Worm (Caenorhabditis elegans) whole organism, L4 larva: ENCODE results near the gene nep-23.
A peak's percentile ranks its signal among the peaks of the same experiment; 100 is the strongest.

Experiments
- D1046.2 ChIP-seq: fragments of 200-800 bp; sonication (Bioruptor generic); IDR thresholded peaks from 2 replicates; pipeline ENCODE4 v1.3.6; 2022; ENCODE audit warnings: missing genetic modification characterization, missing compliant biosample characterization
- F10B5.3 ChIP-seq: sonication (generic microtip); optimal IDR thresholded peaks from 2 replicates; lab custom pipeline; 2016; ENCODE audit warnings: mild to moderate bottlenecking, missing genetic modification characterization, missing compliant biosample characterization
- F44E2.7 ChIP-seq: fragments of 200-800 bp; sonication (Bioruptor generic); IDR thresholded peaks from 2 replicates; pipeline ENCODE4 v2.1.2; 2022; ENCODE audit warnings: missing genetic modification characterization, missing compliant biosample characterization
- R02D3.7 ChIP-seq: fragments of 150-350 bp; sonication (generic microtip); optimal IDR thresholded peaks from 3 replicates; lab custom pipeline; 2014; ENCODE audit warnings: missing biosample characterization, missing genetic modification characterization
- T20F7.1 ChIP-seq: fragments of 200-800 bp; sonication (Bioruptor generic); optimal IDR thresholded peaks from 2 replicates; lab custom pipeline; 2018; ENCODE audit warnings: mild to moderate bottlenecking, missing genetic modification characterization, missing compliant biosample characterization
- Y48G9A.11 ChIP-seq: fragments of 200-800 bp; sonication (Bioruptor generic); IDR thresholded peaks from 2 replicates; pipeline ENCODE4 v1.3.6; 2022; ENCODE audit warnings: missing genetic modification reagents, missing genetic modification characterization, missing compliant biosample characterization
- Y5F2A.4 ChIP-seq: fragments of 200-800 bp; sonication (Bioruptor generic); optimal IDR thresholded peaks from 2 replicates; lab custom pipeline; 2018; ENCODE audit warnings: mild to moderate bottlenecking, missing genetic modification characterization, missing compliant biosample characterization
- ZK546.5 ChIP-seq, 2 experiments: sonication (generic microtip); optimal IDR thresholded peaks; 2 replicates each; lab custom pipeline; 2017; ENCODE audit warnings: missing biosample characterization in 2 of 2, missing genetic modification characterization in 2 of 2
- aha-1 ChIP-seq: fragments of 150-350 bp; peaks from one replicate; lab custom pipeline; 2014; ENCODE audit warnings: missing biosample characterization, missing genetic modification characterization
- ama-1 ChIP-seq: fragments of 150-350 bp; optimal IDR thresholded peaks from 2 replicates; lab custom pipeline; 2014; ENCODE audit warnings: inconsistent platforms, mixed read lengths
- arid-1 ChIP-seq: fragments of 200-800 bp; sonication (Bioruptor generic); conservative IDR thresholded peaks from 2 replicates; pipeline ENCODE4 v1.3.6; 2022; ENCODE audit warnings: missing genetic modification reagents, missing genetic modification characterization, missing compliant biosample characterization
- attf-4 ChIP-seq: sonication (generic microtip); optimal IDR thresholded peaks from 3 replicates; lab custom pipeline; 2017; ENCODE audit warnings: missing biosample characterization, missing genetic modification characterization
- ceh-20 ChIP-seq: fragments of 200-800 bp; sonication (Bioruptor generic); IDR thresholded peaks from 2 replicates; pipeline ENCODE4 v1.3.6; 2022; ENCODE audit warnings: missing genetic modification reagents, missing genetic modification characterization, missing compliant biosample characterization
- ceh-28 ChIP-seq: fragments of 150-350 bp; optimal IDR thresholded peaks from 2 replicates; lab custom pipeline; 2014; ENCODE audit warnings: missing biosample characterization, missing genetic modification reagents, missing genetic modification characterization
- ceh-82 ChIP-seq: sonication (generic microtip); optimal IDR thresholded peaks from 2 replicates; lab custom pipeline; 2017; ENCODE audit warnings: missing biosample characterization, missing genetic modification characterization
- ces-1 ChIP-seq: fragments of 150-350 bp; sonication (generic microtip); optimal IDR thresholded peaks from 4 replicates; lab custom pipeline; 2014; ENCODE audit warnings: missing biosample characterization, missing genetic modification reagents, missing genetic modification characterization
- cey-2 ChIP-seq: sonication (generic microtip); optimal IDR thresholded peaks from 3 replicates; lab custom pipeline; 2017; ENCODE audit warnings: missing genetic modification characterization, mild to moderate bottlenecking, missing compliant biosample characterization, antibody characterized with exemption, borderline replicate concordance; ENCODE audit not compliant: insufficient read depth
- daf-12 ChIP-seq: fragments of 150-350 bp; optimal IDR thresholded peaks from 2 replicates; lab custom pipeline; 2014; ENCODE audit warnings: missing biosample characterization, missing genetic modification reagents, missing genetic modification characterization
- dmd-6 ChIP-seq: fragments of 200-800 bp; sonication (Bioruptor generic); IDR thresholded peaks from 2 replicates; pipeline ENCODE4 v1.3.6; 2022; ENCODE audit warnings: missing genetic modification reagents, missing genetic modification characterization, missing compliant biosample characterization
- dmd-8 ChIP-seq: fragments of 200-800 bp; sonication (Bioruptor generic); IDR thresholded peaks from 2 replicates; pipeline ENCODE4 v1.3.6; 2022; ENCODE audit warnings: missing genetic modification characterization, missing compliant biosample characterization
- fos-1 ChIP-seq: fragments of 150-350 bp; optimal IDR thresholded peaks from 2 replicates; lab custom pipeline; 2014; ENCODE audit warnings: missing biosample characterization, missing genetic modification characterization
- hif-1 ChIP-seq, 2 experiments: sonication (generic microtip); optimal IDR thresholded peaks; 2 replicates each; lab custom pipeline; 2016 to 2017; ENCODE audit warnings: missing compliant biosample characterization in 2 of 2, missing genetic modification characterization in 2 of 2, missing genetic modification reagents in 2 of 2, missing genotype in 2 of 2, mild to moderate bottlenecking in 1 of 2
- jun-1 ChIP-seq: fragments of 150-350 bp; optimal IDR thresholded peaks from 2 replicates; lab custom pipeline; 2014; ENCODE audit warnings: missing biosample characterization, missing genetic modification reagents, missing genetic modification characterization
- lin-1 ChIP-seq: fragments of 200-800 bp; sonication (Bioruptor generic); IDR thresholded peaks from 2 replicates; pipeline ENCODE4 v1.3.6; 2022; ENCODE audit warnings: missing genetic modification reagents, missing genetic modification characterization, missing compliant biosample characterization
- lin-13 ChIP-seq: fragments of 150-350 bp; optimal IDR thresholded peaks from 2 replicates; lab custom pipeline; 2014; ENCODE audit warnings: missing biosample characterization, missing genetic modification reagents, missing genetic modification characterization
- lin-15B ChIP-seq: fragments of 150-350 bp; sonication (generic microtip); optimal IDR thresholded peaks from 3 replicates; lab custom pipeline; 2014; ENCODE audit warnings: missing biosample characterization, missing genetic modification characterization
- lin-29 ChIP-seq: fragments of 200-800 bp; sonication (Bioruptor generic); IDR thresholded peaks from 2 replicates; pipeline ENCODE4 v1.3.6; 2022; ENCODE audit warnings: missing genetic modification reagents, missing genetic modification characterization, missing compliant biosample characterization
- lir-3 ChIP-seq: sonication (generic microtip); optimal IDR thresholded peaks from 2 replicates; lab custom pipeline; 2016; ENCODE audit warnings: mild to moderate bottlenecking, missing genetic modification characterization, missing compliant biosample characterization
- lsy-2 ChIP-seq, 2 experiments: fragments of 150-350 bp in 1 of 2; sonication (generic microtip) in 1 of 2; optimal IDR thresholded peaks; 2 replicates each; lab custom pipeline; 2014 to 2017; ENCODE audit warnings: missing biosample characterization in 2 of 2, missing genetic modification characterization in 2 of 2
- madf-9 ChIP-seq: fragments of 200-800 bp; sonication (Bioruptor generic); conservative IDR thresholded peaks from 2 replicates; pipeline ENCODE4 v1.3.6; 2022; ENCODE audit warnings: missing genetic modification reagents, missing genetic modification characterization, missing compliant biosample characterization
- mxl-2 ChIP-seq: fragments of 200-800 bp; sonication (Bioruptor generic); conservative IDR thresholded peaks from 2 replicates; pipeline ENCODE4 v1.3.6; 2022; ENCODE audit warnings: missing genetic modification reagents, missing genetic modification characterization, missing compliant biosample characterization
- nhr-237 ChIP-seq: sonication (generic microtip); optimal IDR thresholded peaks from 2 replicates; lab custom pipeline; 2017; ENCODE audit warnings: missing biosample characterization, missing genetic modification characterization
- nhr-25 ChIP-seq: sonication (generic microtip); optimal IDR thresholded peaks from 2 replicates; lab custom pipeline; 2017; ENCODE audit warnings: missing genetic modification characterization, mild to moderate bottlenecking, missing compliant biosample characterization, antibody characterized with exemption, moderate library complexity, borderline replicate concordance; ENCODE audit not compliant: insufficient read depth
- nhr-28 ChIP-seq: fragments of 150-350 bp; optimal IDR thresholded peaks from 2 replicates; lab custom pipeline; 2014; ENCODE audit warnings: missing biosample characterization, missing genetic modification characterization
- nhr-76 ChIP-seq: fragments of 150-350 bp; optimal IDR thresholded peaks from 2 replicates; lab custom pipeline; 2014; ENCODE audit warnings: missing biosample characterization, missing genetic modification characterization
- php-3 ChIP-seq: fragments of 200-800 bp; sonication (Bioruptor generic); IDR thresholded peaks from 2 replicates; pipeline ENCODE4 v1.3.6; 2022; ENCODE audit warnings: missing genetic modification reagents, missing genetic modification characterization, missing compliant biosample characterization
- pqm-1 ChIP-seq: sonication (generic microtip); optimal IDR thresholded peaks from 2 replicates; lab custom pipeline; 2017; ENCODE audit warnings: missing biosample characterization, missing genetic modification characterization
- saeg-2 ChIP-seq: fragments of 200-800 bp; sonication (Bioruptor generic); IDR thresholded peaks from 2 replicates; pipeline ENCODE4 v1.3.6; 2022; ENCODE audit warnings: missing genetic modification reagents, missing genetic modification characterization, missing compliant biosample characterization
- skn-1 ChIP-seq: fragments of 150-350 bp; optimal IDR thresholded peaks from 2 replicates; lab custom pipeline; 2014; ENCODE audit warnings: missing biosample characterization, missing genetic modification characterization
- snpc-1.2 ChIP-seq: fragments of 200-800 bp; sonication (Bioruptor generic); IDR thresholded peaks from 2 replicates; pipeline ENCODE4 v1.3.6; 2022; ENCODE audit warnings: missing genetic modification reagents, missing genetic modification characterization, missing compliant biosample characterization
- snpc-4 ChIP-seq: fragments of 150-350 bp; optimal IDR thresholded peaks from 2 replicates; lab custom pipeline; 2014; ENCODE audit warnings: missing biosample characterization, missing genetic modification characterization
- spr-1 ChIP-seq: sonication (generic microtip); optimal IDR thresholded peaks from 2 replicates; lab custom pipeline; 2016; ENCODE audit warnings: mild to moderate bottlenecking, missing genetic modification characterization, missing compliant biosample characterization
- spr-3 ChIP-seq: fragments of 200-800 bp; sonication (Bioruptor generic); optimal IDR thresholded peaks from 2 replicates; lab custom pipeline; 2018; ENCODE audit warnings: mild to moderate bottlenecking, missing genetic modification characterization, missing compliant biosample characterization
- tag-97 ChIP-seq: fragments of 200-800 bp; sonication (Bioruptor generic); IDR thresholded peaks from 2 replicates; pipeline ENCODE4 v1.3.6; 2022; ENCODE audit warnings: missing genetic modification characterization, missing compliant biosample characterization
- tra-1 ChIP-seq: fragments of 200-800 bp; sonication (Bioruptor generic); IDR thresholded peaks from 2 replicates; pipeline ENCODE4 v1.3.6; 2022; ENCODE audit warnings: missing genetic modification reagents, missing genetic modification characterization, missing compliant biosample characterization
- unc-130 ChIP-seq: sonication (generic microtip); optimal IDR thresholded peaks from 2 replicates; lab custom pipeline; 2016; ENCODE audit warnings: missing genetic modification reagents, missing genetic modification characterization, missing compliant biosample characterization
- unc-62 ChIP-seq, 3 experiments: fragments of 150-350 bp in 1 of 3; sonication (generic microtip); optimal IDR thresholded peaks in 2 of 3; peaks in 1 of 3; 1 replicate in 1 of 3; 2 replicates in 2 of 3; lab custom pipeline; 2014 to 2017; ENCODE audit warnings: missing biosample characterization in 3 of 3, missing genetic modification characterization in 3 of 3, missing genetic modification reagents in 3 of 3, missing genotype in 1 of 3
- vab-7 ChIP-seq: fragments of 200-800 bp; sonication (Bioruptor generic); IDR thresholded peaks from 2 replicates; pipeline ENCODE4 v1.3.6; 2022; ENCODE audit warnings: missing genetic modification reagents, missing genetic modification characterization, missing compliant biosample characterization
- zag-1 ChIP-seq: fragments of 150-350 bp; optimal IDR thresholded peaks from 2 replicates; lab custom pipeline; 2014; ENCODE audit warnings: missing biosample characterization, missing genetic modification characterization
- zfp-2 ChIP-seq: sonication (generic microtip); optimal IDR thresholded peaks from 2 replicates; lab custom pipeline; 2016; ENCODE audit warnings: mild to moderate bottlenecking, missing genetic modification characterization, missing compliant biosample characterization
- ztf-11 ChIP-seq: fragments of 150-350 bp; optimal IDR thresholded peaks from 2 replicates; lab custom pipeline; 2014; ENCODE audit warnings: missing biosample characterization, missing genetic modification characterization
- ztf-7 ChIP-seq: fragments of 150-350 bp; optimal IDR thresholded peaks from 2 replicates; lab custom pipeline; 2014; ENCODE audit warnings: missing biosample characterization, missing genetic modification characterization

The nep-23 gene

DNA sequence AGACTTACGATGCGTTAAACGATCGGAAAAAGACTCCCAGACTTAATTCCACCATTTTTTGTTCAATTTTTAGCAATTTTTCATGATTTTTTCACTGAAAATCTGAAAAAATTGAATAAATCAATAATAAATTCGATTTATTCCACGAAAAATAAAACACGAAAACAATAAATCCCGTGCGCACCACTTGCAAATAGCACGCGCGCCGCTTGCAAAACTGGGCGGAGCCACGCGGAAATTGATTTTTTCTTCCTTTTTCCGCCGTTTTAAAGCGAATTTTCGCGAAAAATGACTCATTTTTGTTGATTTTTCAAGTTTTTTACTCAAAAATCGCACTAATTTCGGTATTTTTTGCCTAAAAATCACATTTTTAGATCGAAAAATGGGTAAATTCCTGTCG, 26.6 kb downstream of the nep-23 start, which contains the start of the genes Y116A8C.9 and arf-6 (continued):
- no peak for TF ChIP-seq lir-3
- TF ChIP-seq ZK546.5 (tag; optimal IDR thresholded peaks at IDR 0.05; lab: Kevin White, UChicago), result no peak
- peak in 1 of 2 experiments; percentile 30 for TF ChIP-seq hif-1 (tag; optimal IDR thresholded peaks at IDR 0.05; lab: Kevin White, UChicago)
- no peak for TF ChIP-seq ceh-20
- no peak for TF ChIP-seq lin-15B (tag; lab: Kevin White, UChicago)
- no peak for TF ChIP-seq daf-12
- no peak for TF ChIP-seq nhr-28 (tag; lab: Kevin White, UChicago)
- TF ChIP-seq madf-9 (GFP tag; lab: Robert Waterston, UW), result peak; percentile 44; the same call in 1 of the 2 replicates
- no peak for TF ChIP-seq fos-1 (tag; lab: Kevin White, UChicago)
- TF ChIP-seq nhr-25, result no peak
- TF ChIP-seq tra-1, result no peak
- no peak for TF ChIP-seq lin-1 (GFP tag; lab: Robert Waterston, UW)
- TF ChIP-seq Y5F2A.4 (GFP tag; lab: Kevin White, UChicago), result no peak
- no peak for TF ChIP-seq ama-1
- no peak for TF ChIP-seq T20F7.1 (GFP tag; lab: Kevin White, UChicago)
- TF ChIP-seq snpc-1.2, result peak; percentile 81
- TF ChIP-seq lsy-2 (tag; optimal IDR thresholded peaks at IDR 0.05; lab: Kevin White, UChicago), result peak in 1 of 2 experiments; percentile 61
- no peak for TF ChIP-seq lin-29 (GFP tag; lab: Robert Waterston, UW)
- TF ChIP-seq nhr-237 (tag; lab: Kevin White, UChicago), result no peak
- no peak for TF ChIP-seq D1046.2 (GFP tag; lab: Robert Waterston, UW)
- no peak for TF ChIP-seq R02D3.7 (tag; lab: Kevin White, UChicago)
- no peak for TF ChIP-seq php-3 (GFP tag; lab: Robert Waterston, UW)
- no peak for TF ChIP-seq ceh-82 (tag; lab: Kevin White, UChicago)
- no peak for TF ChIP-seq spr-3 (GFP tag; lab: Kevin White, UChicago)
- TF ChIP-seq dmd-6 (GFP tag; lab: Robert Waterston, UW), result no peak
- peak; percentile 21 for TF ChIP-seq F10B5.3 (tag; lab: Kevin White, UChicago)
- no peak for TF ChIP-seq ztf-11 (tag; lab: Kevin White, UChicago)
- TF ChIP-seq ceh-28 (tag; lab: Kevin White, UChicago), result peak; percentile 46
- 0 out of 2 replicates have a peak, but pooled peaks have one; percentile 19 for TF ChIP-seq arid-1 (GFP tag; lab: Robert Waterston, UW)
- TF ChIP-seq spr-1 (tag; lab: Kevin White, UChicago), result peak; percentile 30
- TF ChIP-seq aha-1 (tag; lab: Kevin White, UChicago), result peak; percentile 96
- TF ChIP-seq unc-62 (GFP tag; optimal IDR thresholded peaks at IDR 0.05 in 1 of 2; lab: Kevin White, UChicago), result no peak
- TF ChIP-seq unc-62 (tag; optimal IDR thresholded peaks at IDR 0.05; lab: Kevin White, UChicago), result no peak
- no peak for TF ChIP-seq snpc-4 (tag; lab: Kevin White, UChicago)
- TF ChIP-seq ztf-7 (tag; lab: Kevin White, UChicago), result no peak
- TF ChIP-seq jun-1 (tag; lab: Kevin White, UChicago), result peak; percentile 30
- no peak for TF ChIP-seq skn-1 (tag; lab: Kevin White, UChicago)
- no peak for TF ChIP-seq cey-2 (tag; lab: Kevin White, UChicago)
- TF ChIP-seq ces-1 (GFP tag; lab: Kevin White, UChicago), result no peak
- no peak for TF ChIP-seq dmd-8
- peak; percentile 31 for TF ChIP-seq lin-13
- no peak for TF ChIP-seq attf-4 (tag; lab: Kevin White, UChicago)
- TF ChIP-seq zag-1 (tag; lab: Kevin White, UChicago), result no peak
- no peak for TF ChIP-seq saeg-2 (GFP tag; lab: Robert Waterston, UW)
- TF ChIP-seq unc-130, result peak; percentile 73
- no peak for TF ChIP-seq pqm-1 (tag; lab: Kevin White, UChicago)
- TF ChIP-seq tag-97 (GFP tag; lab: Robert Waterston, UW), result no peak
- TF ChIP-seq mxl-2 (GFP tag; lab: Robert Waterston, UW), result no peak
- no peak for TF ChIP-seq F44E2.7 (GFP tag; lab: Robert Waterston, UW)
- no peak for TF ChIP-seq Y48G9A.11 (GFP tag; lab: Robert Waterston, UW)
- no peak for TF ChIP-seq nhr-76 (tag; lab: Kevin White, UChicago)
- 0 out of 2 replicates have a peak, but pooled peaks have one; percentile 32 for TF ChIP-seq vab-7 (GFP tag; lab: Robert Waterston, UW)
- no peak for TF ChIP-seq zfp-2 (tag; lab: Kevin White, UChicago)
